Worm (Caenorhabditis elegans) whole organism, mixed stage, embryonic: ENCODE measurements around the gene str-28.

Experiments used
- bed-3 ChIP-seq: fragments of 200-800 bp; sonication (Bioruptor generic); optimal IDR thresholded peaks from 3 replicates; lab custom pipeline; 2018; ENCODE audit warnings: mild to moderate bottlenecking, missing genetic modification characterization, moderate library complexity, missing compliant biosample characterization
- blmp-1 ChIP-seq: fragments of 150-350 bp; optimal IDR thresholded peaks from 2 replicates; lab custom pipeline; 2014; ENCODE audit warnings: missing biosample characterization, missing genetic modification characterization
- ceh-83 ChIP-seq: fragments of 200-800 bp; sonication (Bioruptor generic); optimal IDR thresholded peaks from 2 replicates; lab custom pipeline; 2018; ENCODE audit warnings: mild to moderate bottlenecking, missing genetic modification characterization, missing compliant biosample characterization
- elt-1 ChIP-seq: sonication (generic microtip); optimal IDR thresholded peaks from 2 replicates; lab custom pipeline; 2017; ENCODE audit warnings: missing genetic modification characterization, mild to moderate bottlenecking, missing compliant biosample characterization, antibody characterized with exemption, moderate library complexity, borderline replicate concordance; ENCODE audit not compliant: insufficient read depth
- elt-3 ChIP-seq: fragments of 150-350 bp; optimal IDR thresholded peaks from 2 replicates; lab custom pipeline; 2014; ENCODE audit warnings: missing biosample characterization, missing genetic modification characterization
- lin-13 ChIP-seq: fragments of 150-350 bp; optimal IDR thresholded peaks from 2 replicates; lab custom pipeline; 2014; ENCODE audit warnings: missing biosample characterization, missing genetic modification characterization
- nhr-237 ChIP-seq: fragments of 150-350 bp; optimal IDR thresholded peaks from 2 replicates; lab custom pipeline; 2014; ENCODE audit warnings: missing biosample characterization, missing genetic modification characterization
- sem-2 ChIP-seq: fragments of 200-800 bp; sonication (Bioruptor generic); optimal IDR thresholded peaks from 2 replicates; lab custom pipeline; 2018; ENCODE audit warnings: mild to moderate bottlenecking, missing genetic modification characterization, missing compliant biosample characterization
- snpc-4 ChIP-seq: fragments of 150-350 bp; optimal IDR thresholded peaks from 2 replicates; lab custom pipeline; 2014; ENCODE audit warnings: missing biosample characterization, missing genetic modification characterization
- tbx-8 ChIP-seq: fragments of 200-800 bp; sonication (Bioruptor generic); optimal IDR thresholded peaks from 2 replicates; lab custom pipeline; 2018; ENCODE audit warnings: mild to moderate bottlenecking, missing genetic modification characterization, moderate library complexity, missing compliant biosample characterization

DNA sequence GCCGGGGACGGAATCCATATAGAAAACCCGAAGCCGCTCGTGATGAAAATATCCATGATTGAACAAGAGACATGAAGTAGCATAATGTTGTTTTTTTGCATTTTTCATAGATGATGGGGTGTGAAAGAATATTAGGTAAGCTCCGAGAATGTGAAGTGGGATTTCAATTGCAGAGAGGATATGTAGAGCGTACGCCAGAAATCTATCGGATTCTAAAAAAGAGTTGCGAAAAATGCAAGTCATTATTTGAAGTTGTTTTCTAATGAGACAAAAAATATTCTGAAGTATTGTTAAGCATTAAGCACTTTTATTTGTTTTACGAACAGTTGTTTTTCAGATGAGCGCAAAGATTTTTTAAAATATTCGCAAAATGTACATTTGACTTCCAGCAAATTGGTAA is 48.4 kb downstream of the str-28 start, which contains the start of gene F18E3.10:
- TF ChIP-seq snpc-4 (tag; lab: Kevin White, UChicago) (no peak), elt-1 (tag; lab: Kevin White, UChicago) (no peak), bed-3 (GFP tag; lab: Kevin White, UChicago) (no peak), nhr-237 (tag; lab: Kevin White, UChicago) (no peak), elt-3 (no peak), lin-13 (no peak), tbx-8 (GFP tag; lab: Kevin White, UChicago) (no peak), sem-2 (GFP tag; lab: Kevin White, UChicago) (no peak), blmp-1 (tag; lab: Kevin White, UChicago) (no peak), ceh-83 (GFP tag; lab: Kevin White, UChicago) (no peak)
